Worm (Caenorhabditis elegans) whole organism, L2 larva: ENCODE data around the gene F49F1.5.

Source experiments
- blmp-1 ChIP-seq: sonication (generic microtip); optimal IDR thresholded peaks from 2 replicates; lab custom pipeline; 2017; ENCODE audit warnings: missing genetic modification characterization, mild to moderate bottlenecking, missing compliant biosample characterization, antibody characterized with exemption, moderate library complexity; ENCODE audit not compliant: insufficient read depth
- nhr-12 ChIP-seq: fragments of 150-350 bp; optimal IDR thresholded peaks from 2 replicates; lab custom pipeline; 2014; ENCODE audit warnings: missing biosample characterization, missing genetic modification characterization
- nhr-237 ChIP-seq: fragments of 150-350 bp; optimal IDR thresholded peaks from 2 replicates; lab custom pipeline; 2014; ENCODE audit warnings: missing biosample characterization, missing genetic modification characterization
- unc-55 ChIP-seq: fragments of 150-350 bp; sonication (generic microtip); optimal IDR thresholded peaks from 3 replicates; lab custom pipeline; 2014; ENCODE audit warnings: missing biosample characterization, missing genetic modification reagents, missing genetic modification characterization
- unc-62 ChIP-seq: fragments of 150-350 bp; optimal IDR thresholded peaks from 2 replicates; lab custom pipeline; 2014; ENCODE audit warnings: missing biosample characterization, missing genetic modification reagents, missing genetic modification characterization
- ztf-11 ChIP-seq: sonication (generic microtip); optimal IDR thresholded peaks from 2 replicates; lab custom pipeline; 2017; ENCODE audit warnings: missing biosample characterization, missing genetic modification characterization

DNA sequence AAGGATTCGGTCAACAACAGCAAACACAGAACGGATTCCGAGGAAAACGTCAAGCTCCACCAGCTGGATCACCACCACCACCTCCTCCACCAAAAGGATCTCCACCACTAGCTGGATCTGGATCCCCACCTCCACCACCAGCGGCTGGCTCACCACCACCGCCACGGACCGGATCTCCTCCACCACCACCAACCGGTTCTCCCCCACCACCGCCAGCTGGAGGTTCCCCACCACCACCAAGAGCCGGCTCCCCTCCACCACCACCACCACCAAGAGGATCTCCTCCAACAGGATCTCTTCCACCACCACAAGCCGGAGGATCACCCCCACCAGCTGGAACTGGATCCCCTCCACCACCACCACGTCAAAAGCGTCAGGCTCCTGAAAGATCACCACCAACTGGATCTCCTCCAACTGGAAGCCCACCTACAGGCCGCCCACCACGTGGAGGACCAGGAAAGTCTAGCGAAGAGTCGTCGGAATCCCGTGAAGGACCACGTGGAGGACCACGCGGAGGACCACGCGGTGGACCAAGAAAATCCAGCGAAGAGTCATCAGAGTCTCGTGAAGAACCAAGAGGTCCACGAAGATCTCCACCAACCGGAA is 43.4 kb downstream of the F49F1.5 start:
- no peak for TF ChIP-seq unc-55 (GFP tag; lab: Kevin White, UChicago)
- no peak for TF ChIP-seq nhr-237 (tag; lab: Kevin White, UChicago)
- no peak for TF ChIP-seq blmp-1
- TF ChIP-seq nhr-12, result no peak
- no peak for TF ChIP-seq unc-62
- no peak for TF ChIP-seq ztf-11
